Worm (Caenorhabditis elegans): ENCODE measurements around the gene Y73C8C.8.

DNA sequence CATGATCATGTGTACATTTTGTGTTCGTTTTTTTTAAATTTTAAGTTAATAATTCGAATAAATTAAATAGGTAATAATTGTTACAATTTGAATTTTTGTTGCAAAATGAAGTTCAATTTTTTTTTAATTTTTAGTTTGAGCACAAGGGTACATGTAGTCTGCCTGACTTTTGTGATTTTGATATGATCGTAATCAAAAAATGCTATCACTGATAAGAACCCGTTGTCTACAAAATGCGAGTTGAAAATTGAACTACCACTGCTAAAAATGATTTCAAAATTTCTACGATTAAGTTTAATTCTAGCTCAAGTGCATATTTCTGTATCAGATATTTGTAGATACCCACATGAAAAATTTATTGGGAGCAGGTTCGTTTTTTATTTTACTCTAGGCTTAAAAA, 4.5 kb upstream of the Y73C8C.8 start, which contains the start of gene clec-210:
- TF ChIP-seq nhr-77 (tag; optimal IDR thresholded peaks at IDR 0.05) = no peak
- TF ChIP-seq unc-130 (GFP tag; optimal IDR thresholded peaks at IDR 0.05) = no peak
- TF ChIP-seq dpl-1 (GFP tag; optimal IDR thresholded peaks at IDR 0.05) = no peak
- TF ChIP-seq egl-27 (tag; optimal IDR thresholded peaks at IDR 0.05) = no peak
- TF ChIP-seq dve-1 (tag; optimal IDR thresholded peaks at IDR 0.05; ENCODE audit: insufficient read depth) = no peak
- TF ChIP-seq zag-1 (tag; optimal IDR thresholded peaks at IDR 0.05) = no peak
- no peak for TF ChIP-seq tra-1 (GFP tag; IDR thresholded peaks at IDR 0.05)
- TF ChIP-seq daf-8 (GFP tag; IDR thresholded peaks at IDR 0.05) = no peak
- TF ChIP-seq hlh-30 (tag; optimal IDR thresholded peaks at IDR 0.05; ENCODE audit: insufficient read depth) = no peak
